Fruit fly (Drosophila melanogaster) whole organism, prepupa: ENCODE results near the gene sim.

Source experiments
- CG10631 ChIP-seq: fragments of 200-800 bp; sonication (Bioruptor generic); optimal IDR thresholded peaks from 2 replicates; lab custom pipeline; 2016; ENCODE audit warnings: missing biosample characterization, missing genetic modification characterization
- CG11762 ChIP-seq: fragments of 200-800 bp; sonication (Bioruptor generic); optimal IDR thresholded peaks from 3 replicates; lab custom pipeline; 2016; ENCODE audit warnings: missing biosample characterization, missing genetic modification characterization; ENCODE audit not compliant: insufficient read depth
- CG15336 ChIP-seq: fragments of 200-800 bp; sonication (Bioruptor generic); IDR thresholded peaks from 2 replicates; pipeline ENCODE4 v1.3.6; 2022; ENCODE audit warnings: missing biosample characterization, missing genetic modification characterization
- CG3032 ChIP-seq: fragments of 200-800 bp; optimal IDR thresholded peaks from 2 replicates; lab custom pipeline; 2019; ENCODE audit warnings: missing biosample characterization, mild to moderate bottlenecking, missing genetic modification characterization, moderate library complexity
- CG6276 ChIP-seq: fragments of 200-800 bp; sonication (Bioruptor generic); optimal IDR thresholded peaks from 2 replicates; lab custom pipeline; 2017; ENCODE audit warnings: missing biosample characterization, mild to moderate bottlenecking, missing genetic modification characterization
- Hr39 ChIP-seq: fragments of 200-800 bp; sonication (Bioruptor generic); optimal IDR thresholded peaks from 2 replicates; lab custom pipeline; 2016; ENCODE audit warnings: missing biosample characterization, missing genetic modification characterization
- Sox14 ChIP-seq: fragments of 200-800 bp; sonication (Bioruptor generic); optimal IDR thresholded peaks from 3 replicates; lab custom pipeline; 2016; ENCODE audit warnings: missing biosample characterization, missing genetic modification characterization
- achi ChIP-seq: fragments of 200-800 bp; sonication (Bioruptor generic); optimal IDR thresholded peaks from 3 replicates; lab custom pipeline; 2016; ENCODE audit warnings: missing biosample characterization, missing genetic modification characterization
- net ChIP-seq: fragments of 200-800 bp; sonication (Bioruptor generic); optimal IDR thresholded peaks from 3 replicates; lab custom pipeline; 2016; ENCODE audit warnings: missing biosample characterization, missing genetic modification characterization
- pdm3 ChIP-seq: fragments of 200-800 bp; sonication (Bioruptor generic); optimal IDR thresholded peaks from 3 replicates; lab custom pipeline; 2016; ENCODE audit warnings: missing biosample characterization, missing genetic modification characterization

DNA sequence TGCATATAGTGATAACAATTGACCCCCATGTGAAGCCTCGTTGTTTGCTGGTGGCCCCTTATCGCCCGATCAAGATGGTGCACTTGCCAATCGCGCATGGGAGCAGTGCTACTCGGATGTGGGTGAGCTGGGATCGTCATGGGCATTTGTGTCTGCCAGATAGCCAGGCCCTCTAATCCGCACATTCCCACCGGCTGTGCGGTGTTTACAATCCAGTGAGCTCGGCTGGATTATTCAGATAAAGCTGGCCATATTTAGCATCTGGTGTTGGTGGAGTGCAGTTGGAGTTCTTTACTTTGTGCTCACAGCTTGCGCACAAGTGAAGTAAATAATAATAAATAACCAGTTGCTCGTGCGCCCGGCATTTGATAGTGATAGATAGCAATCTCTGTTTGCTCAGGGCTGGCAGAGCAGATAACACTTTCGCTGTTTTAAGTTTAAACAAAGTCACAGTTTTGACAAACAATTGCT lies 24.5 kb upstream of the sim start:
- TF ChIP-seq CG10631 (GFP tag; lab: Kevin White, UChicago) (no peak), pdm3 (GFP tag; lab: Kevin White, UChicago) (no peak), CG6276 (GFP tag; lab: Kevin White, UChicago) (no peak), Hr39 (GFP tag; lab: Kevin White, UChicago) (no peak), Sox14 (no peak), CG11762 (GFP tag; lab: Kevin White, UChicago) (no peak), CG15336 (GFP tag; lab: Robert Waterston, UW) (no peak), achi (GFP tag; lab: Kevin White, UChicago) (no peak), net (no peak), CG3032 (tag; lab: Kevin White, UChicago) (no peak)
